Fruit fly (Drosophila melanogaster) whole organism, embryonic: ENCODE results near the gene ttm50.
A peak's percentile ranks its signal among the peaks of the same experiment; 100 is the strongest.

Source experiments
- Atf-2 ChIP-seq: fragments of 200-800 bp; sonication (Bioruptor generic); optimal IDR thresholded peaks from 2 replicates; lab custom pipeline; 2016; ENCODE audit warnings: missing biosample characterization, missing genetic modification characterization
- B-H1 ChIP-seq: fragments of 200-800 bp; sonication (Bioruptor generic); IDR thresholded peaks from 3 replicates; pipeline ENCODE4 v1.3.6; 2022; ENCODE audit warnings: missing biosample characterization, missing genetic modification characterization
- BEAF-32 ChIP-seq: fragments of 200-800 bp; sonication (Bioruptor generic); optimal IDR thresholded peaks from 3 replicates; lab custom pipeline; 2017; ENCODE audit warnings: missing biosample characterization, missing genetic modification characterization, mild to moderate bottlenecking, moderate library complexity, missing genetic modification reagents
- C15 ChIP-seq: fragments of 200-800 bp; sonication (Bioruptor generic); IDR thresholded peaks from 3 replicates; pipeline ENCODE4 v1.3.6; 2022; ENCODE audit warnings: missing biosample characterization, missing genetic modification characterization
- CG1024 ChIP-seq: fragments of 200-800 bp; sonication (Bioruptor generic); IDR thresholded peaks from 2 replicates; pipeline ENCODE4 v1.3.6; 2022; ENCODE audit warnings: missing biosample characterization, missing genetic modification characterization
- CG10267 ChIP-seq: fragments of 200-800 bp; sonication (Bioruptor generic); optimal IDR thresholded peaks from 2 replicates; lab custom pipeline; 2018; ENCODE audit warnings: missing biosample characterization, mild to moderate bottlenecking, missing genetic modification characterization, moderate library complexity
- CG14710 ChIP-seq: fragments of 200-800 bp; sonication (Bioruptor generic); optimal IDR thresholded peaks from 3 replicates; lab custom pipeline; 2019; ENCODE audit warnings: missing biosample characterization, mild to moderate bottlenecking, missing genetic modification characterization, moderate library complexity
- CG16815 ChIP-seq: fragments of 200-800 bp; sonication (Bioruptor generic); optimal IDR thresholded peaks from 3 replicates; lab custom pipeline; 2017; ENCODE audit warnings: missing biosample characterization, mild to moderate bottlenecking, missing genetic modification characterization
- CG17186 ChIP-seq: fragments of 200-800 bp; sonication (Bioruptor generic); optimal IDR thresholded peaks from 3 replicates; lab custom pipeline; 2017; ENCODE audit warnings: missing biosample characterization, missing genetic modification reagents, missing genetic modification characterization
- CG17612 ChIP-seq: fragments of 200-800 bp; sonication (Bioruptor generic); IDR thresholded peaks from 2 replicates; pipeline ENCODE4 v1.3.6; 2022; ENCODE audit warnings: missing biosample characterization, missing genetic modification characterization
- CG2678 ChIP-seq: fragments of 200-800 bp; sonication (Bioruptor generic); optimal IDR thresholded peaks from 3 replicates; lab custom pipeline; 2019; ENCODE audit warnings: missing biosample characterization, mild to moderate bottlenecking, missing genetic modification characterization, moderate library complexity
- CG31388 ChIP-seq: fragments of 200-800 bp; sonication (Bioruptor generic); optimal IDR thresholded peaks from 2 replicates; lab custom pipeline; 2016; ENCODE audit warnings: missing biosample characterization, missing genetic modification characterization
- CG32767 ChIP-seq: fragments of 200-800 bp; sonication (Bioruptor generic); IDR thresholded peaks from 2 replicates; pipeline ENCODE4 v1.3.6; 2022; ENCODE audit warnings: missing biosample characterization, missing genetic modification characterization
- CG34422 ChIP-seq: fragments of 200-800 bp; sonication (Bioruptor generic); IDR thresholded peaks from 3 replicates; pipeline ENCODE4 v1.3.6; 2022; ENCODE audit warnings: missing biosample characterization, missing genetic modification characterization
- CG4730 ChIP-seq: fragments of 200-800 bp; sonication (Bioruptor generic); IDR thresholded peaks from 2 replicates; pipeline ENCODE4 v1.3.6; 2022; ENCODE audit warnings: missing biosample characterization, missing genetic modification characterization
- CG5245 ChIP-seq: fragments of 200-800 bp; sonication (Bioruptor generic); optimal IDR thresholded peaks from 3 replicates; lab custom pipeline; 2016; ENCODE audit warnings: missing biosample characterization, missing genetic modification characterization
- CG5953 ChIP-seq: fragments of 200-800 bp; sonication (Bioruptor generic); IDR thresholded peaks from 2 replicates; pipeline ENCODE4 v1.3.6; 2022; ENCODE audit warnings: missing biosample characterization, missing genetic modification characterization
- CG8290 ChIP-seq, 3 experiments: fragments of 200-800 bp; sonication (Bioruptor generic); optimal IDR thresholded peaks; 2 replicates each; lab custom pipeline; 2016 to 2019; ENCODE audit warnings: missing biosample characterization in 3 of 3, missing genetic modification characterization in 3 of 3, mild to moderate bottlenecking in 2 of 3, moderate library complexity in 1 of 3
- CG8388 ChIP-seq: fragments of 200-800 bp; sonication (Bioruptor generic); optimal IDR thresholded peaks from 2 replicates; lab custom pipeline; 2019; ENCODE audit warnings: missing biosample characterization, mild to moderate bottlenecking, missing genetic modification characterization, moderate library complexity
- Deaf1 ChIP-seq: fragments of 200-800 bp; optimal IDR thresholded peaks from 3 replicates; lab custom pipeline; 2019; ENCODE audit warnings: missing biosample characterization, mild to moderate bottlenecking, missing genetic modification characterization, moderate library complexity
- Dll ChIP-seq: fragments of 200-800 bp; sonication (Bioruptor generic); IDR thresholded peaks from 4 replicates; pipeline ENCODE4 v1.3.6; 2022; ENCODE audit warnings: missing biosample characterization, missing genetic modification characterization; ENCODE audit not compliant: partially characterized antibody
- E2f1 ChIP-seq: fragments of 200-800 bp; sonication (Bioruptor generic); IDR thresholded peaks from 2 replicates; pipeline ENCODE4 v1.3.6; 2022; ENCODE audit warnings: missing biosample characterization, missing genetic modification characterization
- H2.0 ChIP-seq: fragments of 200-800 bp; sonication (Bioruptor generic); IDR thresholded peaks from 2 replicates; pipeline ENCODE4 v1.3.6; 2022; ENCODE audit warnings: missing biosample characterization, missing genetic modification characterization
- Max ChIP-seq: fragments of 200-800 bp; sonication (Bioruptor generic); optimal IDR thresholded peaks from 2 replicates; lab custom pipeline; 2016; ENCODE audit warnings: missing biosample characterization, mild to moderate bottlenecking, missing genetic modification characterization
- Nf-YC ChIP-seq: fragments of 200-800 bp; optimal IDR thresholded peaks from 3 replicates; lab custom pipeline; 2019; ENCODE audit warnings: missing biosample characterization, mild to moderate bottlenecking, missing genetic modification characterization, moderate library complexity
- Oaz ChIP-seq: fragments of 200-800 bp; sonication (Bioruptor generic); IDR thresholded peaks from 2 replicates; pipeline ENCODE4 v1.3.6; 2022; ENCODE audit warnings: missing biosample characterization, missing genetic modification characterization
- Rx ChIP-seq: fragments of 200-800 bp; sonication (Bioruptor generic); IDR thresholded peaks from 2 replicates; pipeline ENCODE4 v1.3.6; 2022; ENCODE audit warnings: missing biosample characterization, missing genetic modification characterization
- Side ChIP-seq: fragments of 200-800 bp; sonication (Bioruptor generic); optimal IDR thresholded peaks from 2 replicates; lab custom pipeline; 2016; ENCODE audit warnings: missing biosample characterization, missing genetic modification characterization
- Ssrp ChIP-seq: fragments of 200-800 bp; sonication (Bioruptor generic); optimal IDR thresholded peaks from 2 replicates; lab custom pipeline; 2018; ENCODE audit warnings: missing biosample characterization, mild to moderate bottlenecking, missing genetic modification characterization, moderate library complexity
- abd-A ChIP-seq: fragments of 200-800 bp; sonication (Bioruptor generic); optimal IDR thresholded peaks from 3 replicates; lab custom pipeline; 2019; ENCODE audit warnings: missing biosample characterization, mild to moderate bottlenecking, missing genetic modification characterization, moderate library complexity
- cg ChIP-seq: fragments of 200-800 bp; sonication (Bioruptor generic); optimal IDR thresholded peaks from 3 replicates; lab custom pipeline; 2019; ENCODE audit warnings: missing biosample characterization, mild to moderate bottlenecking, missing genetic modification characterization, moderate library complexity
- dm ChIP-seq: fragments of 200-800 bp; sonication (Bioruptor generic); optimal IDR thresholded peaks from 3 replicates; lab custom pipeline; 2016; ENCODE audit warnings: missing biosample characterization, missing genetic modification characterization
- fd64A ChIP-seq: fragments of 200-800 bp; sonication (Bioruptor generic); optimal IDR thresholded peaks from 3 replicates; lab custom pipeline; 2018; ENCODE audit warnings: missing biosample characterization, mild to moderate bottlenecking, missing genetic modification characterization
- gsb-n ChIP-seq: fragments of 200-800 bp; sonication (Bioruptor generic); optimal IDR thresholded peaks from 3 replicates; lab custom pipeline; 2018; ENCODE audit warnings: missing biosample characterization, mild to moderate bottlenecking, missing genetic modification characterization
- hth ChIP-seq: fragments of >200 bp; optimal IDR thresholded peaks from 2 replicates; lab custom pipeline; 2017; ENCODE audit warnings: inconsistent platforms
- lmd ChIP-seq: fragments of 200-800 bp; sonication (Bioruptor generic); IDR thresholded peaks from 2 replicates; pipeline ENCODE4 v1.3.6; 2022; ENCODE audit warnings: missing biosample characterization, missing genetic modification characterization
- mirr ChIP-seq: fragments of 200-800 bp; sonication (Bioruptor generic); optimal IDR thresholded peaks from 3 replicates; lab custom pipeline; 2018; ENCODE audit warnings: missing biosample characterization, mild to moderate bottlenecking, missing genetic modification characterization
- mld ChIP-seq: fragments of 200-800 bp; sonication (Bioruptor generic); IDR thresholded peaks from 3 replicates; pipeline ENCODE4 v1.3.6; 2022; ENCODE audit warnings: missing biosample characterization, missing genetic modification characterization; ENCODE audit not compliant: partially characterized antibody
- nerfin-2 ChIP-seq: fragments of 200-800 bp; sonication (Bioruptor generic); IDR thresholded peaks from 2 replicates; pipeline ENCODE4 v1.3.6; 2022; ENCODE audit warnings: missing biosample characterization, missing genetic modification characterization; ENCODE audit not compliant: partially characterized antibody
- nom ChIP-seq: fragments of 200-800 bp; sonication (Bioruptor generic); optimal IDR thresholded peaks from 2 replicates; lab custom pipeline; 2017; ENCODE audit warnings: missing biosample characterization, missing genetic modification characterization, mild to moderate bottlenecking, moderate library complexity, missing genetic modification reagents
- odd ChIP-seq: fragments of 200-800 bp; sonication (Bioruptor generic); optimal IDR thresholded peaks from 2 replicates; lab custom pipeline; 2017; ENCODE audit warnings: missing biosample characterization, mild to moderate bottlenecking, missing genetic modification characterization
- pros ChIP-seq: fragments of 200-800 bp; sonication (Bioruptor generic); optimal IDR thresholded peaks from 3 replicates; lab custom pipeline; 2019; ENCODE audit warnings: missing biosample characterization, mild to moderate bottlenecking, missing genetic modification characterization, moderate library complexity
- pum ChIP-seq: fragments of 200-800 bp; sonication (Bioruptor generic); optimal IDR thresholded peaks from 2 replicates; lab custom pipeline; 2016; ENCODE audit warnings: missing biosample characterization, missing genetic modification characterization
- pzg ChIP-seq: fragments of 200-800 bp; sonication (Bioruptor generic); optimal IDR thresholded peaks from 3 replicates; lab custom pipeline; 2018; ENCODE audit warnings: missing biosample characterization, mild to moderate bottlenecking, missing genetic modification characterization, moderate library complexity
- row ChIP-seq: fragments of 200-800 bp; sonication (Bioruptor generic); IDR thresholded peaks from 3 replicates; pipeline ENCODE4 v1.3.6; 2022; ENCODE audit warnings: missing biosample characterization, missing genetic modification characterization
- sens-2 ChIP-seq: fragments of 200-800 bp; sonication (Bioruptor generic); IDR thresholded peaks from 2 replicates; pipeline ENCODE4 v1.3.6; 2022; ENCODE audit warnings: missing biosample characterization, missing genetic modification characterization
- seq ChIP-seq: fragments of 200-800 bp; sonication (Bioruptor generic); IDR thresholded peaks from 2 replicates; pipeline ENCODE4 v1.3.6; 2022; ENCODE audit warnings: missing biosample characterization, missing genetic modification characterization
- sob ChIP-seq: fragments of 200-800 bp; sonication (Bioruptor generic); IDR thresholded peaks from 2 replicates; pipeline ENCODE4 v1.3.6; 2022; ENCODE audit warnings: missing biosample characterization, missing genetic modification characterization
- unc-4 ChIP-seq: fragments of 200-800 bp; sonication (Bioruptor generic); IDR thresholded peaks from 2 replicates; pipeline ENCODE4 v1.3.6; 2022; ENCODE audit warnings: missing biosample characterization, missing genetic modification characterization; ENCODE audit not compliant: partially characterized antibody
- usp ChIP-seq: fragments of >200 bp; optimal IDR thresholded peaks from 2 replicates; lab custom pipeline; 2017; ENCODE audit warnings: missing biosample characterization, missing genetic modification characterization
- vfl ChIP-seq: fragments of 200-800 bp; sonication (Bioruptor generic); optimal IDR thresholded peaks from 2 replicates; lab custom pipeline; 2016; ENCODE audit warnings: missing biosample characterization, missing genetic modification characterization

Gene ttm50

dm6 chrX:2744042-2744441 is 12.1 kb upstream of the ttm50 start, which contains the start of gene Syx4 (continued):
- TF ChIP-seq mld (no peak), sens-2 (GFP tag; lab: Robert Waterston, UW) (peak; percentile 80), gsb-n (tag; lab: Kevin White, UChicago) (peak; percentile 79), Deaf1 (tag; lab: Kevin White, UChicago) (peak; percentile 72), Oaz (GFP tag; lab: Robert Waterston, UW) (peak; percentile 90), cg (GFP tag; lab: Kevin White, UChicago) (no peak), CG34422 (peak; percentile 89), CG14710 (tag; lab: Kevin White, UChicago) (peak; percentile 52), CG5953 (GFP tag; lab: Robert Waterston, UW) (peak; percentile 92), CG31388 (GFP tag; lab: Kevin White, UChicago) (peak; percentile 65), nom (GFP tag; lab: Kevin White, UChicago) (peak; percentile 68), pzg (GFP tag; lab: Kevin White, UChicago) (peak; percentile 20), usp (GFP tag; lab: Kevin White, UChicago) (no peak), CG10267 (tag; lab: Kevin White, UChicago) (peak; percentile 78), CG8388 (GFP tag; lab: Kevin White, UChicago) (peak; percentile 87), sob (GFP tag; lab: Robert Waterston, UW) (peak; percentile 93), mirr (GFP tag; lab: Kevin White, UChicago) (peak; percentile 64), CG8290 (GFP tag; optimal IDR thresholded peaks at IDR 0.05; lab: Kevin White, UChicago) (peak; percentile 3), CG8290 (tag; optimal IDR thresholded peaks at IDR 0.05; lab: Kevin White, UChicago) (peak in 1 of 2 experiments; percentile 98), Ssrp (tag; lab: Kevin White, UChicago) (peak; percentile 81), Side (GFP tag; lab: Kevin White, UChicago) (peak; percentile 87), fd64A (GFP tag; lab: Kevin White, UChicago) (peak; percentile 49), CG16815 (GFP tag; lab: Kevin White, UChicago) (peak; percentile 77), Nf-YC (tag; lab: Kevin White, UChicago) (peak; percentile 55), odd (GFP tag; lab: Kevin White, UChicago) (peak; percentile 84), seq (GFP tag; lab: Robert Waterston, UW) (peak; percentile 90), abd-A (tag; lab: Kevin White, UChicago) (no peak), lmd (GFP tag; lab: Robert Waterston, UW) (peak; percentile 87), vfl (peak; percentile 83), nerfin-2 (GFP tag; lab: Robert Waterston, UW) (no peak), CG1024 (GFP tag; lab: Robert Waterston, UW) (peak; percentile 73), CG17612 (peak; percentile 67), B-H1 (GFP tag; lab: Robert Waterston, UW) (peak; percentile 82), BEAF-32 (GFP tag; lab: Kevin White, UChicago) (no peak), CG2678 (tag; lab: Kevin White, UChicago) (peak; percentile 96), Dll (GFP tag; lab: Robert Waterston, UW) (no peak), H2.0 (GFP tag; lab: Robert Waterston, UW) (peak; percentile 90), dm (GFP tag; lab: Kevin White, UChicago) (peak; percentile 73), row (GFP tag; lab: Robert Waterston, UW) (peak; percentile 87), pum (GFP tag; lab: Kevin White, UChicago) (peak; percentile 80), Max (GFP tag; lab: Kevin White, UChicago) (peak; percentile 87), unc-4 (GFP tag; lab: Robert Waterston, UW) (no peak), CG17186 (GFP tag; lab: Kevin White, UChicago) (no peak), Atf-2 (GFP tag; lab: Kevin White, UChicago) (peak; percentile 76), CG5245 (GFP tag; lab: Kevin White, UChicago) (peak; percentile 79), Rx (peak; percentile 81), C15 (peak; percentile 79; the same call in 2 of the 3 replicates), pros (no peak), E2f1 (GFP tag; lab: Robert Waterston, UW) (peak; percentile 89), hth (no peak), CG32767 (GFP tag; lab: Robert Waterston, UW) (peak; percentile 86), CG4730 (GFP tag; lab: Robert Waterston, UW) (peak; percentile 70)
